Fruit fly (Drosophila melanogaster) whole organism, embryonic: Measurements from ENCODE around the gene rin.

Source experiments
- Asciz ChIP-seq: fragments of 200-800 bp; sonication (Bioruptor generic); optimal IDR thresholded peaks from 2 replicates; lab custom pipeline; 2017; ENCODE audit warnings: missing biosample characterization, mild to moderate bottlenecking, missing genetic modification characterization, missing genetic modification reagents
- B-H2 ChIP-seq: fragments of 200-800 bp; sonication (Bioruptor generic); optimal IDR thresholded peaks from 2 replicates; lab custom pipeline; 2018; ENCODE audit warnings: missing biosample characterization, mild to moderate bottlenecking, missing genetic modification characterization
- Bdp1 ChIP-seq: fragments of 200-800 bp; sonication (Bioruptor generic); optimal IDR thresholded peaks from 3 replicates; lab custom pipeline; 2016; ENCODE audit warnings: missing biosample characterization, missing genetic modification characterization
- Blimp-1 ChIP-seq: fragments of 200-800 bp; sonication (Bioruptor generic); optimal IDR thresholded peaks from 3 replicates; lab custom pipeline; 2018; ENCODE audit warnings: missing biosample characterization, missing genetic modification characterization, mild to moderate bottlenecking, moderate library complexity, missing genetic modification reagents
- CG12219 ChIP-seq: fragments of 200-800 bp; sonication (Bioruptor generic); optimal IDR thresholded peaks from 3 replicates; lab custom pipeline; 2018; ENCODE audit warnings: missing biosample characterization, mild to moderate bottlenecking, missing genetic modification characterization
- CG12299 ChIP-seq: fragments of 200-800 bp; sonication (Bioruptor generic); optimal IDR thresholded peaks from 2 replicates; lab custom pipeline; 2018; ENCODE audit warnings: missing biosample characterization, mild to moderate bottlenecking, missing genetic modification characterization
- CG1233 ChIP-seq: fragments of 200-800 bp; sonication (Bioruptor generic); optimal IDR thresholded peaks from 4 replicates; lab custom pipeline; 2018; ENCODE audit warnings: missing biosample characterization, mild to moderate bottlenecking, missing genetic modification characterization
- CG12659 ChIP-seq: fragments of 200-800 bp; sonication (Bioruptor generic); optimal IDR thresholded peaks from 3 replicates; lab custom pipeline; 2017; ENCODE audit warnings: mild to moderate bottlenecking, missing biosample characterization, missing genetic modification reagents, missing genetic modification characterization
- CG12769 ChIP-seq: fragments of 200-800 bp; sonication (Bioruptor generic); optimal IDR thresholded peaks from 2 replicates; lab custom pipeline; 2019; ENCODE audit warnings: missing biosample characterization, mild to moderate bottlenecking, missing genetic modification characterization, moderate library complexity
- CG13775 ChIP-seq: fragments of 200-800 bp; sonication (Bioruptor generic); optimal IDR thresholded peaks from 3 replicates; lab custom pipeline; 2017; ENCODE audit warnings: missing biosample characterization, mild to moderate bottlenecking, missing genetic modification characterization
- CG15514 ChIP-seq: fragments of 200-800 bp; sonication (Bioruptor generic); optimal IDR thresholded peaks from 3 replicates; lab custom pipeline; 2017; ENCODE audit warnings: missing biosample characterization, missing genetic modification characterization, mild to moderate bottlenecking, moderate library complexity, missing genetic modification reagents
- CG16813 ChIP-seq: fragments of 200-800 bp; sonication (Bioruptor generic); IDR thresholded peaks from 3 replicates; pipeline ENCODE4 v1.3.6; 2022; ENCODE audit warnings: missing biosample characterization, missing genetic modification characterization; ENCODE audit not compliant: partially characterized antibody
- CG17361 ChIP-seq: fragments of 200-800 bp; sonication (Bioruptor generic); IDR thresholded peaks from 3 replicates; pipeline ENCODE4 v1.3.6; 2022; ENCODE audit warnings: missing biosample characterization, missing genetic modification characterization
- CG17802 ChIP-seq: fragments of 200-800 bp; sonication (Bioruptor generic); optimal IDR thresholded peaks from 2 replicates; lab custom pipeline; 2018; ENCODE audit warnings: missing biosample characterization, mild to moderate bottlenecking, missing genetic modification characterization, moderate library complexity
- CG1792 ChIP-seq: fragments of 200-800 bp; sonication (Bioruptor generic); optimal IDR thresholded peaks from 2 replicates; lab custom pipeline; 2016; ENCODE audit warnings: missing biosample characterization, missing genetic modification characterization
- CG18262 ChIP-seq: fragments of 200-800 bp; optimal IDR thresholded peaks from 3 replicates; lab custom pipeline; 2019; ENCODE audit warnings: missing biosample characterization, mild to moderate bottlenecking, missing genetic modification characterization, moderate library complexity
- CG3995 ChIP-seq: fragments of 200-800 bp; sonication (Bioruptor generic); optimal IDR thresholded peaks from 3 replicates; lab custom pipeline; 2016; ENCODE audit warnings: missing biosample characterization, missing genetic modification characterization
- CG4820 ChIP-seq: fragments of 200-800 bp; sonication (Bioruptor generic); optimal IDR thresholded peaks from 3 replicates; lab custom pipeline; 2016; ENCODE audit warnings: missing biosample characterization, missing genetic modification characterization
- CG4854 ChIP-seq: fragments of 200-800 bp; sonication (Bioruptor generic); optimal IDR thresholded peaks from 2 replicates; lab custom pipeline; 2016; ENCODE audit warnings: missing biosample characterization, missing genetic modification characterization, inconsistent platforms
- Dad ChIP-seq: fragments of 200-800 bp; sonication (Bioruptor generic); optimal IDR thresholded peaks from 3 replicates; lab custom pipeline; 2016; ENCODE audit warnings: missing biosample characterization, missing genetic modification characterization
- Dbx ChIP-seq: fragments of 200-800 bp; sonication (Bioruptor generic); IDR thresholded peaks from 3 replicates; pipeline ENCODE4 v1.3.6; 2022; ENCODE audit warnings: missing biosample characterization, missing genetic modification characterization
- Hey ChIP-seq: fragments of 200-800 bp; sonication (Bioruptor generic); optimal IDR thresholded peaks from 3 replicates; lab custom pipeline; 2018; ENCODE audit warnings: missing biosample characterization, mild to moderate bottlenecking, missing genetic modification characterization
- MBD-R2 ChIP-seq: fragments of 200-800 bp; sonication (Bioruptor generic); IDR thresholded peaks from 2 replicates; pipeline ENCODE4 v1.3.6; 2022; ENCODE audit warnings: missing biosample characterization, missing genetic modification characterization
- Mes4 ChIP-seq: fragments of 200-800 bp; sonication (Bioruptor generic); optimal IDR thresholded peaks from 2 replicates; lab custom pipeline; 2016; ENCODE audit warnings: missing biosample characterization, missing genetic modification characterization
- PHDP ChIP-seq: fragments of 200-800 bp; sonication (Bioruptor generic); optimal IDR thresholded peaks from 3 replicates; lab custom pipeline; 2018; ENCODE audit warnings: missing biosample characterization, mild to moderate bottlenecking, missing genetic modification characterization, moderate library complexity
- Tbp ChIP-seq: fragments of >200 bp; optimal IDR thresholded peaks from 2 replicates; lab custom pipeline; 2018; ENCODE audit warnings: missing biosample characterization, missing genetic modification characterization
- ac ChIP-seq: fragments of 200-800 bp; sonication (Bioruptor generic); optimal IDR thresholded peaks from 3 replicates; lab custom pipeline; 2017; ENCODE audit warnings: missing biosample characterization, mild to moderate bottlenecking, missing genetic modification characterization
- aop ChIP-seq: fragments of 200-800 bp; sonication (Bioruptor generic); IDR thresholded peaks from 2 replicates; pipeline ENCODE4 v1.3.6; 2022; ENCODE audit warnings: missing biosample characterization, missing genetic modification characterization
- bsh ChIP-seq, 2 experiments: fragments of 200-800 bp; sonication (Bioruptor generic); optimal IDR thresholded peaks; 2 replicates each; lab custom pipeline; 2017 to 2018; ENCODE audit warnings: mild to moderate bottlenecking in 2 of 2, missing biosample characterization in 2 of 2, missing genetic modification characterization in 2 of 2, moderate library complexity in 1 of 2
- crol ChIP-seq: fragments of 200-800 bp; sonication (Bioruptor generic); IDR thresholded peaks from 2 replicates; pipeline ENCODE4 v1.3.6; 2022; ENCODE audit warnings: missing biosample characterization, missing genetic modification characterization
- fd3F ChIP-seq: fragments of 200-800 bp; sonication (Bioruptor generic); optimal IDR thresholded peaks from 2 replicates; lab custom pipeline; 2018; ENCODE audit warnings: missing biosample characterization, mild to moderate bottlenecking, missing genetic modification characterization, moderate library complexity
- fd64A ChIP-seq: fragments of 200-800 bp; sonication (Bioruptor generic); optimal IDR thresholded peaks from 3 replicates; lab custom pipeline; 2018; ENCODE audit warnings: missing biosample characterization, mild to moderate bottlenecking, missing genetic modification characterization
- fu2 ChIP-seq: fragments of 200-800 bp; sonication (Bioruptor generic); optimal IDR thresholded peaks from 2 replicates; lab custom pipeline; 2016; ENCODE audit warnings: missing biosample characterization, missing genetic modification characterization
- gce ChIP-seq: fragments of 200-800 bp; sonication (Bioruptor generic); IDR thresholded peaks from 3 replicates; pipeline ENCODE4 v1.3.6; 2022; ENCODE audit warnings: missing biosample characterization, missing genetic modification characterization
- h ChIP-seq: fragments of >200 bp; optimal IDR thresholded peaks from 2 replicates; lab custom pipeline; 2017
- hbn ChIP-seq: fragments of 200-800 bp; sonication (Bioruptor generic); IDR thresholded peaks from 2 replicates; pipeline ENCODE4 v1.3.6; 2022; ENCODE audit warnings: missing biosample characterization, missing genetic modification characterization; ENCODE audit not compliant: partially characterized antibody
- insv ChIP-seq, 2 experiments: fragments of 200-800 bp; sonication (Bioruptor generic); optimal IDR thresholded peaks; 3 replicates each; lab custom pipeline; 2016 to 2018; ENCODE audit warnings: missing biosample characterization in 2 of 2, missing genetic modification characterization in 2 of 2
- jumu ChIP-seq: fragments of 200-800 bp; sonication (Bioruptor generic); optimal IDR thresholded peaks from 3 replicates; lab custom pipeline; 2016; ENCODE audit warnings: missing biosample characterization, missing genetic modification characterization
- kni ChIP-seq: fragments of 200-800 bp; sonication (Bioruptor generic); optimal IDR thresholded peaks from 3 replicates; lab custom pipeline; 2017; ENCODE audit warnings: mild to moderate bottlenecking, missing biosample characterization, missing genetic modification reagents, missing genetic modification characterization
- luna ChIP-seq: fragments of 200-800 bp; sonication (Bioruptor generic); optimal IDR thresholded peaks from 2 replicates; lab custom pipeline; 2016; ENCODE audit warnings: missing biosample characterization, missing genetic modification characterization
- mld ChIP-seq: fragments of 200-800 bp; sonication (Bioruptor generic); IDR thresholded peaks from 3 replicates; pipeline ENCODE4 v1.3.6; 2022; ENCODE audit warnings: missing biosample characterization, missing genetic modification characterization; ENCODE audit not compliant: partially characterized antibody
- peb ChIP-seq: fragments of 200-800 bp; sonication (Bioruptor generic); IDR thresholded peaks from 2 replicates; pipeline ENCODE4 v1.3.6; 2022; ENCODE audit warnings: missing biosample characterization, missing genetic modification characterization
- pzg ChIP-seq: fragments of 200-800 bp; sonication (Bioruptor generic); optimal IDR thresholded peaks from 3 replicates; lab custom pipeline; 2018; ENCODE audit warnings: missing biosample characterization, mild to moderate bottlenecking, missing genetic modification characterization, moderate library complexity
- sob ChIP-seq: fragments of 200-800 bp; sonication (Bioruptor generic); IDR thresholded peaks from 2 replicates; pipeline ENCODE4 v1.3.6; 2022; ENCODE audit warnings: missing biosample characterization, missing genetic modification characterization
- stc ChIP-seq: fragments of 200-800 bp; sonication (Bioruptor generic); IDR thresholded peaks from 2 replicates; pipeline ENCODE4 v1.3.6; 2022; ENCODE audit warnings: missing biosample characterization, missing genetic modification characterization
- stwl ChIP-seq: fragments of 200-800 bp; sonication (Bioruptor generic); optimal IDR thresholded peaks from 3 replicates; lab custom pipeline; 2018; ENCODE audit warnings: missing biosample characterization, mild to moderate bottlenecking, missing genetic modification characterization, moderate library complexity
- tgo ChIP-seq: fragments of 200-800 bp; sonication (Bioruptor generic); IDR thresholded peaks from 3 replicates; pipeline ENCODE4 v1.3.6; 2022; ENCODE audit warnings: missing biosample characterization, missing genetic modification characterization
- wek ChIP-seq: fragments of 200-800 bp; sonication (Bioruptor generic); optimal IDR thresholded peaks from 3 replicates; lab custom pipeline; 2018; ENCODE audit warnings: missing biosample characterization, mild to moderate bottlenecking, missing genetic modification characterization, moderate library complexity
- zf30C ChIP-seq: fragments of 200-800 bp; sonication (Bioruptor generic); optimal IDR thresholded peaks from 3 replicates; lab custom pipeline; 2018; ENCODE audit warnings: missing biosample characterization, mild to moderate bottlenecking, missing genetic modification characterization

rin gene

DNA sequence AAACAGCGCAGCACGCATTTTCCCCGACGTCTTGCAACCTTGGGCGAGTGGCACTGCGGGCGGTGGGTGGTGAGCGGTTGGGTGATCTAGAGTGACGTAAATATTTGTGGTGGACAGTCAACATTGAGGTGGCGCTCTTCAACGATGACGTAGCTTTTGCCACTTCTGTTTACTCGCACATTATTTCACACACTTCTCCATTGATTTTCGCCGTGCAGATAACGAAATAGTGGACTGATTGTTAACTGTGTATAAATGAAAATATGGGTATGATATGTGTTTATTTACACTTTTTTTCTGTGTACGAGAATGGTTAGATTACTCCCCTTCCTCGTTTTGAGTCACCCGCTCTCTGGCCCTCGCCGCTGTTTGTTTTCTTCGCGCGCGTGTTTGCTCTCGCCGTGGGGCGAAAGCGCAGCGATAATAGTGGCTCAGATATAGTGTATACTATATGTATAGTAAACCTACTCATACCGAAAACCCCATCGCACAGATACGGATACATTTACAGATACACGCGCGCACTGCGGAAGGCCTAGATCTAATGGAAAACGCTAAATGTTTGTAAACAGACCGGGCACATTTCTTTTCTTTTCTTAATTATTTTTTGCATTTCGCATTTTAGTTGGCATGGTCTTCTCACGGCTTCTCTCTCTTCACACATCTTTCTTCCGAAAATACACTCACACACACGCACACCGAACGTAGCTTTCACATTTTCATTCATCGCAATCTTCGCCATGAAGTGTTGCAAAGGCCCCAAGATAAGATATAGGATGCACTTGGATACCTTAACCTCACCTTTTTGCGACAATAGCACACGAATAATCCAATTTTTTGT is 39.8 kb downstream of the rin start, which contains the start of gene omd (continued):
- TF ChIP-seq CG1233 (GFP tag; lab: Kevin White, UChicago) (peak; percentile 57), Blimp-1 (no peak), pzg (peak; percentile 11), crol (GFP tag; lab: Robert Waterston, UW) (peak; percentile 75), stwl (no peak), CG17361 (GFP tag; lab: Robert Waterston, UW) (no peak), Hey (tag; lab: Kevin White, UChicago) (peak; percentile 84), mld (no peak), fd64A (GFP tag; lab: Kevin White, UChicago) (peak; percentile 69), tgo (GFP tag; lab: Robert Waterston, UW) (peak; percentile 43; the same call in 2 of the 3 replicates), CG13775 (GFP tag; lab: Kevin White, UChicago) (peak; percentile 56), CG1792 (peak; percentile 52), sob (GFP tag; lab: Robert Waterston, UW) (peak; percentile 73), Dad (GFP tag; lab: Kevin White, UChicago) (peak; percentile 22), CG16813 (GFP tag; lab: Robert Waterston, UW) (0 out of 3 replicates have a peak, but pooled peaks have one; percentile 14), hbn (no peak), peb (GFP tag; lab: Robert Waterston, UW) (peak; percentile 18), Dbx (GFP tag; lab: Robert Waterston, UW) (0 out of 3 replicates have a peak, but pooled peaks have one; percentile 46), CG12299 (tag; lab: Kevin White, UChicago) (peak; percentile 42), CG12219 (GFP tag; lab: Kevin White, UChicago) (peak; percentile 61), fu2 (GFP tag; lab: Kevin White, UChicago) (no peak), fd3F (GFP tag; lab: Kevin White, UChicago) (no peak), CG17802 (tag; lab: Kevin White, UChicago) (no peak), CG3995 (GFP tag; lab: Kevin White, UChicago) (no peak), B-H2 (GFP tag; lab: Kevin White, UChicago) (peak; percentile 34), Mes4 (peak; percentile 45), luna (GFP tag; lab: Kevin White, UChicago) (no peak), Bdp1 (GFP tag; lab: Kevin White, UChicago) (peak; percentile 14), jumu (GFP tag; lab: Kevin White, UChicago) (peak; percentile 27), zf30C (GFP tag; lab: Kevin White, UChicago) (peak; percentile 81), CG15514 (GFP tag; lab: Kevin White, UChicago) (no peak), kni (no peak), gce (GFP tag; lab: Robert Waterston, UW) (peak; percentile 67; the same call in 1 of the 3 replicates), CG18262 (tag; lab: Kevin White, UChicago) (no peak), CG4854 (GFP tag; lab: Kevin White, UChicago) (peak; percentile 38), Asciz (GFP tag; lab: Kevin White, UChicago) (peak; percentile 66), CG12659 (GFP tag; lab: Kevin White, UChicago) (no peak), aop (GFP tag; lab: Robert Waterston, UW) (no peak), h (no peak), MBD-R2 (GFP tag; lab: Robert Waterston, UW) (peak; percentile 37; the same call in 1 of the 2 replicates), CG4820 (GFP tag; lab: Kevin White, UChicago) (peak; percentile 23), bsh (GFP tag; optimal IDR thresholded peaks at IDR 0.05; lab: Kevin White, UChicago) (peak in 1 of 2 experiments; percentile 59), wek (GFP tag; lab: Kevin White, UChicago) (peak; percentile 80), stc (no peak), PHDP (tag; lab: Kevin White, UChicago) (no peak), Tbp (GFP tag; lab: Kevin White, UChicago) (no peak), insv (GFP tag; optimal IDR thresholded peaks at IDR 0.05; lab: Kevin White, UChicago) (no peak), CG12769 (tag; lab: Kevin White, UChicago) (no peak), ac (GFP tag; lab: Kevin White, UChicago) (peak; percentile 74)
